Worm (Caenorhabditis elegans): ENCODE measurements around the gene gst-8.
"Not testable (repeated sequence)": the region's sequence is repeated elsewhere in the genome, so short reads cannot be mapped to it uniquely, and the experiment has no call there.

Gene gst-8

ce11 chrII:4902035-4902434, 18.5 kb downstream of the gst-8 start, which contains the start of gene R05F9.9 (continued):
- TF ChIP-seq pag-3 (tag; optimal IDR thresholded peaks at IDR 0.05; ENCODE audit: borderline replicate concordance, insufficient read depth) (no peak), ceh-63 (GFP tag; optimal IDR thresholded peaks at IDR 0.05) (no peak), nhr-237 (tag; optimal IDR thresholded peaks at IDR 0.05) (no peak), fkh-4 (tag; optimal IDR thresholded peaks at IDR 0.05; ENCODE audit: borderline replicate concordance) (no peak), aha-1 (tag; optimal IDR thresholded peaks at IDR 0.05) (no peak), ztf-4 (tag; optimal IDR thresholded peaks at IDR 0.05) (no peak), unc-86 (tag; optimal IDR thresholded peaks at IDR 0.05) (no peak), elt-2 (tag; optimal IDR thresholded peaks at IDR 0.05) (peak; percentile 71), nhr-71 (tag; optimal IDR thresholded peaks at IDR 0.05) (peak; percentile 52), hlh-17 (GFP tag; optimal IDR thresholded peaks at IDR 0.05; ENCODE audit: borderline replicate concordance) (no peak), mdl-1 (tag; optimal IDR thresholded peaks at IDR 0.05) (no peak), sox-4 (tag; optimal IDR thresholded peaks at IDR 0.05) (no peak), nhr-84 (tag; optimal IDR thresholded peaks at IDR 0.05) (no peak), ama-1 (optimal IDR thresholded peaks at IDR 0.05) (peak; percentile 61), hpl-2 (GFP tag; optimal IDR thresholded peaks at IDR 0.05) (no peak), nhr-76 (tag; optimal IDR thresholded peaks at IDR 0.05) (no peak), fos-1 (tag; optimal IDR thresholded peaks at IDR 0.05) (no peak), aly-2 (tag; optimal IDR thresholded peaks at IDR 0.05) (peak; percentile 24), lin-35 (GFP tag; optimal IDR thresholded peaks at IDR 0.05) (peak; percentile 33 to 67), zip-4 (GFP tag; optimal IDR thresholded peaks at IDR 0.05) (no peak), C04F5.9 (tag; optimal IDR thresholded peaks at IDR 0.05) (no peak), nhr-11 (tag; optimal IDR thresholded peaks at IDR 0.05) (no peak), nhr-28 (tag; optimal IDR thresholded peaks at IDR 0.05) (no peak), snpc-4 (tag; optimal IDR thresholded peaks at IDR 0.05) (no peak), ceh-82 (tag; optimal IDR thresholded peaks at IDR 0.05) (peak in 1 of 3 experiments; percentile 40), jun-1 (tag; optimal IDR thresholded peaks at IDR 0.05) (no peak), lsy-2 (tag; optimal IDR thresholded peaks at IDR 0.05) (peak; percentile 43 to 54), nhr-47 (tag; optimal IDR thresholded peaks at IDR 0.05) (peak; percentile 3), lin-39 (tag; optimal IDR thresholded peaks at IDR 0.05) (no peak), mab-9 (GFP tag; IDR thresholded peaks at IDR 0.05) (no peak), C16A3.4 (tag; optimal IDR thresholded peaks at IDR 0.05) (no peak), nhr-12 (tag; optimal IDR thresholded peaks at IDR 0.05) (no peak), alr-1 (tag; optimal IDR thresholded peaks at IDR 0.05; ENCODE audit: borderline replicate concordance) (no peak), fkh-8 (tag; optimal IDR thresholded peaks at IDR 0.05) (no peak), efl-1 (optimal IDR thresholded peaks at IDR 0.05) (peak; percentile 39 to 49), efl-1 (GFP tag; optimal IDR thresholded peaks at IDR 0.05 in 1 of 2) (peak; percentile 66 to 93), nhr-85 (tag) (peak; percentile 63), lir-3 (tag; optimal IDR thresholded peaks at IDR 0.05; ENCODE audit: poor library complexity) (no peak), lin-14 (GFP tag; optimal IDR thresholded peaks at IDR 0.05) (peak; percentile 25), grh-1 (GFP tag; IDR thresholded peaks at IDR 0.05) (no peak), egl-13 (tag; optimal IDR thresholded peaks at IDR 0.05) (no peak), sup-37 (GFP tag; optimal IDR thresholded peaks at IDR 0.05) (no peak), ets-5 (GFP tag; IDR thresholded peaks at IDR 0.05) (no peak), nhr-90 (tag; optimal IDR thresholded peaks at IDR 0.05; ENCODE audit: poor library complexity) (peak; percentile 4)

- TF ChIP-seq hpl-2 (GFP tag; optimal IDR thresholded peaks at IDR 0.05); lin-14 (GFP tag; optimal IDR thresholded peaks at IDR 0.05); fkh-8 (tag; optimal IDR thresholded peaks at IDR 0.05): not testable (repeated sequence)
These were observed 20.2 kb downstream of the gst-8 start, which contains the start of gene sgt-1 for ce11 chrII:4903696-4904095. sgt-1 (minus strand) TSS chrII:4903796.

All from whole organism, L1 larva.